Fruit fly (Drosophila melanogaster) whole organism, prepupa: ENCODE results near the gene Jon66Ci.

ENCODE experiments used
- Blimp-1 ChIP-seq: fragments of 200-800 bp; sonication (Bioruptor generic); optimal IDR thresholded peaks from 3 replicates; lab custom pipeline; 2017; ENCODE audit warnings: missing biosample characterization, missing genetic modification characterization, mild to moderate bottlenecking, moderate library complexity, missing genetic modification reagents
- CG10669 ChIP-seq: fragments of 200-800 bp; sonication (Bioruptor generic); optimal IDR thresholded peaks from 3 replicates; lab custom pipeline; 2018; ENCODE audit warnings: missing biosample characterization, mild to moderate bottlenecking, missing genetic modification characterization, moderate library complexity
- CG11294 ChIP-seq: fragments of 200-800 bp; sonication (Bioruptor generic); IDR thresholded peaks from 2 replicates; pipeline ENCODE4 v1.3.6; 2022; ENCODE audit warnings: missing biosample characterization, missing genetic modification characterization
- CG11762 ChIP-seq: fragments of 200-800 bp; sonication (Bioruptor generic); optimal IDR thresholded peaks from 3 replicates; lab custom pipeline; 2016; ENCODE audit warnings: missing biosample characterization, missing genetic modification characterization; ENCODE audit not compliant: insufficient read depth
- CG11902 ChIP-seq: fragments of 200-800 bp; sonication (Bioruptor generic); optimal IDR thresholded peaks from 3 replicates; lab custom pipeline; 2016; ENCODE audit warnings: missing biosample characterization, missing genetic modification characterization
- CG15336 ChIP-seq: fragments of 200-800 bp; sonication (Bioruptor generic); IDR thresholded peaks from 2 replicates; pipeline ENCODE4 v1.3.6; 2022; ENCODE audit warnings: missing biosample characterization, missing genetic modification characterization
- CG1621 ChIP-seq: fragments of 200-800 bp; sonication (Bioruptor generic); optimal IDR thresholded peaks from 3 replicates; lab custom pipeline; 2018; ENCODE audit warnings: missing biosample characterization, mild to moderate bottlenecking, missing genetic modification characterization
- CG3032 ChIP-seq: fragments of 200-800 bp; optimal IDR thresholded peaks from 2 replicates; lab custom pipeline; 2019; ENCODE audit warnings: missing biosample characterization, mild to moderate bottlenecking, missing genetic modification characterization, moderate library complexity
- CG31627 ChIP-seq: fragments of 200-800 bp; sonication (Bioruptor generic); optimal IDR thresholded peaks from 3 replicates; lab custom pipeline; 2016; ENCODE audit warnings: missing biosample characterization, missing genetic modification characterization
- CG34406 ChIP-seq: fragments of 200-800 bp; sonication (Bioruptor generic); optimal IDR thresholded peaks from 3 replicates; lab custom pipeline; 2016; ENCODE audit warnings: missing biosample characterization, missing genetic modification characterization
- CG3919 ChIP-seq: fragments of 200-800 bp; sonication (Bioruptor generic); optimal IDR thresholded peaks from 3 replicates; lab custom pipeline; 2016; ENCODE audit warnings: missing biosample characterization, missing genetic modification characterization
- CG4318 ChIP-seq: fragments of 200-800 bp; sonication (Bioruptor generic); optimal IDR thresholded peaks from 3 replicates; lab custom pipeline; 2017; ENCODE audit warnings: missing biosample characterization, mild to moderate bottlenecking, missing genetic modification characterization
- CG6163 ChIP-seq: fragments of 200-800 bp; sonication (Bioruptor generic); IDR thresholded peaks from 3 replicates; pipeline ENCODE4 v1.3.6; 2022; ENCODE audit warnings: missing biosample characterization, missing genetic modification characterization
- CG6276 ChIP-seq: fragments of 200-800 bp; sonication (Bioruptor generic); optimal IDR thresholded peaks from 2 replicates; lab custom pipeline; 2017; ENCODE audit warnings: missing biosample characterization, mild to moderate bottlenecking, missing genetic modification characterization
- CG6792 ChIP-seq: fragments of 200-800 bp; sonication (Bioruptor generic); optimal IDR thresholded peaks from 3 replicates; lab custom pipeline; 2016; ENCODE audit warnings: missing biosample characterization, missing genetic modification characterization
- CG6808 ChIP-seq: fragments of 200-800 bp; sonication (Bioruptor generic); optimal IDR thresholded peaks from 3 replicates; lab custom pipeline; 2017; ENCODE audit warnings: missing biosample characterization, missing genetic modification characterization, mild to moderate bottlenecking, moderate library complexity, missing genetic modification reagents
- CG6854 ChIP-seq: fragments of 200-800 bp; sonication (Bioruptor generic); optimal IDR thresholded peaks from 2 replicates; lab custom pipeline; 2017; ENCODE audit warnings: missing biosample characterization, mild to moderate bottlenecking, missing genetic modification characterization
- CG8119 ChIP-seq: fragments of 200-800 bp; sonication (Bioruptor generic); IDR thresholded peaks from 3 replicates; pipeline ENCODE4 v1.3.6; 2022; ENCODE audit warnings: missing biosample characterization, missing genetic modification characterization
- CG8319 ChIP-seq: fragments of 200-800 bp; sonication (Bioruptor generic); optimal IDR thresholded peaks from 3 replicates; lab custom pipeline; 2016; ENCODE audit warnings: missing biosample characterization, missing genetic modification characterization
- CG8632 ChIP-seq: fragments of 200-800 bp; sonication (Bioruptor generic); optimal IDR thresholded peaks from 3 replicates; lab custom pipeline; 2016; ENCODE audit warnings: missing biosample characterization, missing genetic modification characterization
- CG9139 ChIP-seq: fragments of 200-800 bp; sonication (Bioruptor generic); optimal IDR thresholded peaks from 3 replicates; lab custom pipeline; 2017; ENCODE audit warnings: missing biosample characterization, mild to moderate bottlenecking, missing genetic modification characterization
- Eip75B ChIP-seq: fragments of 200-800 bp; sonication (Bioruptor generic); optimal IDR thresholded peaks from 3 replicates; lab custom pipeline; 2016; ENCODE audit warnings: missing biosample characterization, missing genetic modification characterization
- Eip78C ChIP-seq: fragments of 200-800 bp; sonication (Bioruptor generic); peaks from one replicate; lab custom pipeline; 2016; ENCODE audit warnings: missing biosample characterization, missing genetic modification characterization
- Eip93F ChIP-seq: fragments of 200-800 bp; sonication (Bioruptor generic); optimal IDR thresholded peaks from 2 replicates; lab custom pipeline; 2016; ENCODE audit warnings: missing biosample characterization, mild to moderate bottlenecking, missing genetic modification characterization
- Ets21C ChIP-seq: fragments of 200-800 bp; sonication (Bioruptor generic); optimal IDR thresholded peaks from 3 replicates; lab custom pipeline; 2016; ENCODE audit warnings: missing biosample characterization, missing genetic modification characterization
- Gug ChIP-seq: fragments of 200-800 bp; sonication (Bioruptor generic); IDR thresholded peaks from 2 replicates; pipeline ENCODE4 v1.3.6; 2022; ENCODE audit warnings: missing biosample characterization, missing genetic modification characterization
- Hr39 ChIP-seq: fragments of 200-800 bp; sonication (Bioruptor generic); optimal IDR thresholded peaks from 2 replicates; lab custom pipeline; 2016; ENCODE audit warnings: missing biosample characterization, missing genetic modification characterization
- Lpt ChIP-seq: fragments of 200-800 bp; sonication (Bioruptor generic); optimal IDR thresholded peaks from 3 replicates; lab custom pipeline; 2016; ENCODE audit warnings: missing biosample characterization, missing genetic modification characterization
- OdsH ChIP-seq: fragments of 200-800 bp; sonication (Bioruptor generic); optimal IDR thresholded peaks from 3 replicates; lab custom pipeline; 2016; ENCODE audit warnings: missing biosample characterization, missing genetic modification characterization
- Sox102F ChIP-seq: fragments of 200-800 bp; sonication (Bioruptor generic); optimal IDR thresholded peaks from 2 replicates; lab custom pipeline; 2016; ENCODE audit warnings: missing biosample characterization, mild to moderate bottlenecking, missing genetic modification characterization
- Sox15 ChIP-seq: fragments of 200-800 bp; sonication (Bioruptor generic); optimal IDR thresholded peaks from 3 replicates; lab custom pipeline; 2016; ENCODE audit warnings: missing biosample characterization, missing genetic modification characterization
- achi ChIP-seq: fragments of 200-800 bp; sonication (Bioruptor generic); optimal IDR thresholded peaks from 3 replicates; lab custom pipeline; 2016; ENCODE audit warnings: missing biosample characterization, missing genetic modification characterization
- eg ChIP-seq: fragments of 200-800 bp; sonication (Bioruptor generic); IDR thresholded peaks from 3 replicates; pipeline ENCODE4 v1.3.6; 2022; ENCODE audit warnings: missing biosample characterization, missing genetic modification characterization
- esn ChIP-seq: fragments of 200-800 bp; sonication (Bioruptor generic); optimal IDR thresholded peaks from 2 replicates; lab custom pipeline; 2016; ENCODE audit warnings: missing biosample characterization, mild to moderate bottlenecking, missing genetic modification characterization, moderate library complexity
- fd59A ChIP-seq: fragments of 200-800 bp; sonication (Bioruptor generic); optimal IDR thresholded peaks from 2 replicates; lab custom pipeline; 2017; ENCODE audit warnings: missing biosample characterization, mild to moderate bottlenecking, missing genetic modification characterization, missing genetic modification reagents
- fd85E ChIP-seq: fragments of 200-800 bp; sonication (Bioruptor generic); optimal IDR thresholded peaks from 3 replicates; lab custom pipeline; 2016; ENCODE audit warnings: missing biosample characterization, missing genetic modification characterization
- fkh ChIP-seq: fragments of 200-800 bp; sonication (Bioruptor generic); optimal IDR thresholded peaks from 3 replicates; lab custom pipeline; 2017; ENCODE audit warnings: missing biosample characterization, mild to moderate bottlenecking, missing genetic modification characterization, moderate library complexity
- lz ChIP-seq: fragments of 200-800 bp; sonication (Bioruptor generic); optimal IDR thresholded peaks from 3 replicates; lab custom pipeline; 2016; ENCODE audit warnings: missing biosample characterization, missing genetic modification characterization
- net ChIP-seq: fragments of 200-800 bp; sonication (Bioruptor generic); optimal IDR thresholded peaks from 3 replicates; lab custom pipeline; 2016; ENCODE audit warnings: missing biosample characterization, missing genetic modification characterization
- pdm3 ChIP-seq: fragments of 200-800 bp; sonication (Bioruptor generic); optimal IDR thresholded peaks from 3 replicates; lab custom pipeline; 2016; ENCODE audit warnings: missing biosample characterization, missing genetic modification characterization
- salr ChIP-seq, 2 experiments: fragments of 200-800 bp; sonication (Bioruptor generic); optimal IDR thresholded peaks; 3 replicates each; lab custom pipeline; 2016 to 2018; ENCODE audit warnings: missing biosample characterization in 2 of 2, missing genetic modification characterization in 2 of 2, mild to moderate bottlenecking in 1 of 2
- spab ChIP-seq: fragments of 200-800 bp; sonication (Bioruptor generic); optimal IDR thresholded peaks from 2 replicates; lab custom pipeline; 2017; ENCODE audit warnings: missing biosample characterization, mild to moderate bottlenecking, missing genetic modification characterization, missing genetic modification reagents
- vri ChIP-seq: fragments of 200-800 bp; sonication (Bioruptor generic); optimal IDR thresholded peaks from 3 replicates; lab custom pipeline; 2016; ENCODE audit warnings: missing biosample characterization, mild to moderate bottlenecking, missing genetic modification characterization

Jon66Ci gene

dm6 chr3L:8396187-8396586, 4.8 kb downstream of the Jon66Ci start:
- TF ChIP-seq spab (GFP tag; lab: Kevin White, UChicago): no peak
- no peak for TF ChIP-seq vri (GFP tag; lab: Kevin White, UChicago)

- peak; percentile 80 for TF ChIP-seq CG3032 (tag; lab: Kevin White, UChicago)
- peak; percentile 88 for TF ChIP-seq eg (GFP tag; lab: Robert Waterston, UW)
- no peak for TF ChIP-seq net (GFP tag; lab: Kevin White, UChicago)
- TF ChIP-seq CG8632 (GFP tag; lab: Kevin White, UChicago): no peak
- peak; percentile 84 for TF ChIP-seq esn (GFP tag; lab: Kevin White, UChicago)
- no peak for TF ChIP-seq fkh (GFP tag; lab: Kevin White, UChicago)
- peak; percentile 90 for TF ChIP-seq Hr39
- peak; percentile 20 for TF ChIP-seq CG9139 (GFP tag; lab: Kevin White, UChicago)
- TF ChIP-seq CG3919 (GFP tag; lab: Kevin White, UChicago): no peak
- TF ChIP-seq fd59A (GFP tag; lab: Kevin White, UChicago): peak; percentile 49
- TF ChIP-seq CG34406: peak; percentile 77
- TF ChIP-seq Sox15 (GFP tag; lab: Kevin White, UChicago): peak; percentile 70
- TF ChIP-seq Eip78C (GFP tag; lab: Kevin White, UChicago): no peak
- peak in 1 of 2 experiments; percentile 72 for TF ChIP-seq salr (GFP tag; optimal IDR thresholded peaks at IDR 0.05; lab: Kevin White, UChicago)
- no peak for TF ChIP-seq vri (GFP tag; lab: Kevin White, UChicago)
- TF ChIP-seq CG10669 (GFP tag; lab: Kevin White, UChicago): no peak
- peak; percentile 74; the same call in 2 of the 3 replicates for TF ChIP-seq CG8119 (GFP tag; lab: Robert Waterston, UW)
- TF ChIP-seq Eip75B: no peak
- TF ChIP-seq OdsH (GFP tag; lab: Kevin White, UChicago): no peak
- peak; percentile 71 for TF ChIP-seq CG11762
- TF ChIP-seq fd85E (GFP tag; lab: Kevin White, UChicago): no peak
- no peak for TF ChIP-seq Lpt (GFP tag; lab: Kevin White, UChicago)
- peak; percentile 63 for TF ChIP-seq CG6792 (GFP tag; lab: Kevin White, UChicago)
- no peak for TF ChIP-seq Ets21C
- TF ChIP-seq CG11902 (GFP tag; lab: Kevin White, UChicago): peak; percentile 82
- TF ChIP-seq CG8319 (GFP tag; lab: Kevin White, UChicago): peak; percentile 74
- TF ChIP-seq pdm3 (GFP tag; lab: Kevin White, UChicago): no peak
- TF ChIP-seq CG11294 (GFP tag; lab: Robert Waterston, UW): peak; percentile 65
- no peak for TF ChIP-seq CG6808 (GFP tag; lab: Kevin White, UChicago)
- peak; percentile 85 for TF ChIP-seq Sox102F
- TF ChIP-seq CG1621: peak; percentile 66
- no peak for TF ChIP-seq CG4318 (GFP tag; lab: Kevin White, UChicago)
- peak; percentile 60 for TF ChIP-seq CG6854 (GFP tag; lab: Kevin White, UChicago)
- peak; percentile 84 for TF ChIP-seq CG6163 (GFP tag; lab: Robert Waterston, UW)
- peak; percentile 68 for TF ChIP-seq Blimp-1 (GFP tag; lab: Kevin White, UChicago)
- peak; percentile 28 for TF ChIP-seq Eip93F
- peak; percentile 60; the same call in 1 of the 2 replicates for TF ChIP-seq Gug (GFP tag; lab: Robert Waterston, UW)
- TF ChIP-seq achi (GFP tag; lab: Kevin White, UChicago): no peak
- TF ChIP-seq CG6276: no peak
- no peak for TF ChIP-seq spab (GFP tag; lab: Kevin White, UChicago)
- TF ChIP-seq CG31627 (GFP tag; lab: Kevin White, UChicago): peak; percentile 90
- TF ChIP-seq CG15336: peak; percentile 83
- TF ChIP-seq lz: no peak
Measured at dm6 chr3L:8398763-8399445, 7.6 kb downstream of the Jon66Ci start.
